Worm (Caenorhabditis elegans) whole organism, L4 larva: ENCODE results near the gene hum-5.
A peak's percentile ranks its signal among the peaks of the same experiment; 100 is the strongest.

Experiments used
- F26F4.8 ChIP-seq: fragments of 200-800 bp; sonication (Bioruptor generic); conservative IDR thresholded peaks from 2 replicates; pipeline ENCODE4 v1.3.6; 2022; ENCODE audit warnings: missing genetic modification characterization, missing compliant biosample characterization
- F44E2.7 ChIP-seq: fragments of 200-800 bp; sonication (Bioruptor generic); IDR thresholded peaks from 2 replicates; pipeline ENCODE4 v2.1.2; 2022; ENCODE audit warnings: missing genetic modification characterization, missing compliant biosample characterization
- F49E8.2 ChIP-seq: sonication (generic microtip); optimal IDR thresholded peaks from 2 replicates; lab custom pipeline; 2016; ENCODE audit warnings: missing compliant biosample characterization, mild to moderate bottlenecking, missing genetic modification characterization, borderline replicate concordance
- T20F7.1 ChIP-seq: fragments of 200-800 bp; sonication (Bioruptor generic); optimal IDR thresholded peaks from 2 replicates; lab custom pipeline; 2018; ENCODE audit warnings: mild to moderate bottlenecking, missing genetic modification characterization, missing compliant biosample characterization
- T26A8.4 ChIP-seq: fragments of 200-800 bp; sonication (Bioruptor generic); IDR thresholded peaks from 2 replicates; pipeline ENCODE4 v1.3.6; 2022; ENCODE audit warnings: missing genetic modification characterization, missing compliant biosample characterization
- ZK337.2 ChIP-seq: fragments of 200-800 bp; sonication (Bioruptor generic); IDR thresholded peaks from 2 replicates; pipeline ENCODE4 v1.3.6; 2022; ENCODE audit warnings: missing genetic modification reagents, missing genetic modification characterization, missing compliant biosample characterization
- ama-1 ChIP-seq: fragments of 150-350 bp; optimal IDR thresholded peaks from 2 replicates; lab custom pipeline; 2014; ENCODE audit warnings: inconsistent platforms, mixed read lengths
- arid-1 ChIP-seq: fragments of 200-800 bp; sonication (Bioruptor generic); conservative IDR thresholded peaks from 2 replicates; pipeline ENCODE4 v1.3.6; 2022; ENCODE audit warnings: missing genetic modification reagents, missing genetic modification characterization, missing compliant biosample characterization
- ceh-62 ChIP-seq: sonication (generic microtip); optimal IDR thresholded peaks from 2 replicates; lab custom pipeline; 2017; ENCODE audit warnings: missing biosample characterization, missing genetic modification characterization
- ceh-82 ChIP-seq: sonication (generic microtip); optimal IDR thresholded peaks from 2 replicates; lab custom pipeline; 2017; ENCODE audit warnings: missing biosample characterization, missing genetic modification characterization
- cey-2 ChIP-seq: sonication (generic microtip); optimal IDR thresholded peaks from 3 replicates; lab custom pipeline; 2017; ENCODE audit warnings: missing genetic modification characterization, mild to moderate bottlenecking, missing compliant biosample characterization, antibody characterized with exemption, borderline replicate concordance; ENCODE audit not compliant: insufficient read depth
- ctbp-1 ChIP-seq: fragments of 200-800 bp; sonication (Bioruptor generic); IDR thresholded peaks from 2 replicates; pipeline ENCODE4 v1.3.6; 2022; ENCODE audit warnings: missing genetic modification reagents, missing genetic modification characterization, missing compliant biosample characterization
- daf-19 ChIP-seq: fragments of 200-800 bp; sonication (Bioruptor generic); conservative IDR thresholded peaks from 2 replicates; pipeline ENCODE4 v1.3.6; 2022; ENCODE audit warnings: missing genetic modification characterization, missing compliant biosample characterization
- dpl-1 ChIP-seq: fragments of 150-350 bp; optimal IDR thresholded peaks from 2 replicates; lab custom pipeline; 2014; ENCODE audit warnings: missing biosample characterization, missing genetic modification reagents, missing genetic modification characterization
- duxl-1 ChIP-seq: sonication (generic microtip); optimal IDR thresholded peaks from 2 replicates; lab custom pipeline; 2016; ENCODE audit warnings: mild to moderate bottlenecking, missing genetic modification characterization, moderate library complexity, missing compliant biosample characterization; ENCODE audit not compliant: poor library complexity
- dve-1 ChIP-seq: sonication (generic microtip); optimal IDR thresholded peaks from 2 replicates; lab custom pipeline; 2017; ENCODE audit warnings: antibody characterized with exemption, mild to moderate bottlenecking, missing genetic modification characterization, missing compliant biosample characterization; ENCODE audit not compliant: insufficient read depth
- egl-43 ChIP-seq: fragments of 200-800 bp; sonication (Bioruptor generic); IDR thresholded peaks from 2 replicates; pipeline ENCODE4 v1.3.6; 2022; ENCODE audit warnings: missing genetic modification reagents, missing genetic modification characterization, missing compliant biosample characterization
- hlh-11 ChIP-seq: fragments of 200-800 bp; sonication (Bioruptor generic); optimal IDR thresholded peaks from 2 replicates; lab custom pipeline; 2018; ENCODE audit warnings: mild to moderate bottlenecking, missing genetic modification characterization, missing compliant biosample characterization
- hlh-30 ChIP-seq: sonication (generic microtip); optimal IDR thresholded peaks from 2 replicates; lab custom pipeline; 2017; ENCODE audit warnings: antibody characterized with exemption, mild to moderate bottlenecking, missing genetic modification characterization, missing compliant biosample characterization; ENCODE audit not compliant: insufficient read depth
- jun-1 ChIP-seq: fragments of 150-350 bp; optimal IDR thresholded peaks from 2 replicates; lab custom pipeline; 2014; ENCODE audit warnings: missing biosample characterization, missing genetic modification reagents, missing genetic modification characterization
- lim-7 ChIP-seq: fragments of 200-800 bp; sonication (Bioruptor generic); IDR thresholded peaks from 2 replicates; pipeline ENCODE4 v1.3.6; 2022; ENCODE audit warnings: missing genetic modification characterization, missing compliant biosample characterization
- lin-13 ChIP-seq: fragments of 150-350 bp; optimal IDR thresholded peaks from 2 replicates; lab custom pipeline; 2014; ENCODE audit warnings: missing biosample characterization, missing genetic modification reagents, missing genetic modification characterization
- lin-38 ChIP-seq: fragments of 200-800 bp; sonication (Bioruptor generic); IDR thresholded peaks from 2 replicates; pipeline ENCODE4 v1.3.6; 2022; ENCODE audit warnings: missing genetic modification reagents, missing genetic modification characterization, missing compliant biosample characterization
- lin-39 ChIP-seq: fragments of 150-350 bp; optimal IDR thresholded peaks from 2 replicates; lab custom pipeline; 2014; ENCODE audit warnings: missing biosample characterization, missing genetic modification reagents, missing genetic modification characterization
- madf-9 ChIP-seq: fragments of 200-800 bp; sonication (Bioruptor generic); conservative IDR thresholded peaks from 2 replicates; pipeline ENCODE4 v1.3.6; 2022; ENCODE audit warnings: missing genetic modification reagents, missing genetic modification characterization, missing compliant biosample characterization
- mdt-29 ChIP-seq: fragments of 200-800 bp; sonication (Bioruptor generic); IDR thresholded peaks from 2 replicates; pipeline ENCODE4 v1.3.6; 2022; ENCODE audit warnings: missing genetic modification reagents, missing genetic modification characterization, missing compliant biosample characterization
- mep-1 ChIP-seq: fragments of 150-350 bp; sonication (generic microtip); optimal IDR thresholded peaks from 3 replicates; lab custom pipeline; 2014; ENCODE audit warnings: missing biosample characterization, missing genetic modification characterization
- mes-2 ChIP-seq: sonication (generic microtip); optimal IDR thresholded peaks from 2 replicates; lab custom pipeline; 2016; ENCODE audit warnings: missing genotype, mild to moderate bottlenecking, missing genetic modification characterization, missing compliant biosample characterization; ENCODE audit not compliant: poor library complexity, severe bottlenecking
- mxl-3 ChIP-seq: fragments of 200-800 bp; sonication (Bioruptor generic); optimal IDR thresholded peaks from 2 replicates; lab custom pipeline; 2018; ENCODE audit warnings: mild to moderate bottlenecking, missing genetic modification characterization, missing compliant biosample characterization
- nhr-10 ChIP-seq: fragments of 150-350 bp; optimal IDR thresholded peaks from 2 replicates; lab custom pipeline; 2014; ENCODE audit warnings: missing biosample characterization, missing genetic modification characterization
- nhr-102 ChIP-seq: sonication (generic microtip); optimal IDR thresholded peaks from 2 replicates; lab custom pipeline; 2016; ENCODE audit warnings: mild to moderate bottlenecking, missing genetic modification characterization, moderate library complexity, missing compliant biosample characterization
- nhr-237 ChIP-seq: sonication (generic microtip); optimal IDR thresholded peaks from 2 replicates; lab custom pipeline; 2017; ENCODE audit warnings: missing biosample characterization, missing genetic modification characterization
- nhr-41 ChIP-seq: fragments of 200-800 bp; sonication (Bioruptor generic); IDR thresholded peaks from 2 replicates; pipeline ENCODE4 v1.3.6; 2022; ENCODE audit warnings: missing genetic modification reagents, missing genetic modification characterization, missing compliant biosample characterization
- nhr-48 ChIP-seq: sonication (generic microtip); optimal IDR thresholded peaks from 2 replicates; lab custom pipeline; 2016; ENCODE audit warnings: mild to moderate bottlenecking, missing genetic modification characterization, missing compliant biosample characterization
- nhr-77 ChIP-seq: fragments of 150-350 bp; optimal IDR thresholded peaks from 2 replicates; lab custom pipeline; 2014; ENCODE audit warnings: missing biosample characterization, missing genetic modification characterization
- pha-4 ChIP-seq, 2 experiments: fragments of 150-350 bp in 1 of 2; fragments of 200-800 bp in 1 of 2; sonication (Bioruptor generic) in 1 of 2; IDR thresholded peaks in 1 of 2; optimal IDR thresholded peaks in 1 of 2; 2 replicates each; pipeline versions ENCODE4 v1.3.6 to Lab custom; 2014 to 2022; ENCODE audit warnings: missing genetic modification characterization in 2 of 2, missing genetic modification reagents in 2 of 2, missing biosample characterization in 1 of 2, missing compliant biosample characterization in 1 of 2
- php-3 ChIP-seq: fragments of 200-800 bp; sonication (Bioruptor generic); IDR thresholded peaks from 2 replicates; pipeline ENCODE4 v1.3.6; 2022; ENCODE audit warnings: missing genetic modification reagents, missing genetic modification characterization, missing compliant biosample characterization
- pqm-1 ChIP-seq: sonication (generic microtip); optimal IDR thresholded peaks from 2 replicates; lab custom pipeline; 2017; ENCODE audit warnings: missing biosample characterization, missing genetic modification characterization
- rbr-2 ChIP-seq: sonication (generic microtip); optimal IDR thresholded peaks from 2 replicates; lab custom pipeline; 2016; ENCODE audit warnings: missing genotype, missing genetic modification characterization, missing compliant biosample characterization
- sdz-12 ChIP-seq: fragments of 200-800 bp; sonication (Bioruptor generic); optimal IDR thresholded peaks from 2 replicates; lab custom pipeline; 2018; ENCODE audit warnings: mild to moderate bottlenecking, missing genetic modification characterization, missing compliant biosample characterization
- skn-1 ChIP-seq: fragments of 150-350 bp; optimal IDR thresholded peaks from 2 replicates; lab custom pipeline; 2014; ENCODE audit warnings: missing biosample characterization, missing genetic modification characterization
- zag-1 ChIP-seq: fragments of 150-350 bp; optimal IDR thresholded peaks from 2 replicates; lab custom pipeline; 2014; ENCODE audit warnings: missing biosample characterization, missing genetic modification characterization
- zip-11 ChIP-seq: fragments of 200-800 bp; sonication (Bioruptor generic); IDR thresholded peaks from 2 replicates; pipeline ENCODE4 v1.3.6; 2022; ENCODE audit warnings: missing genetic modification characterization, missing compliant biosample characterization

Gene hum-5

ce11 chrIII:4037332-4037731 is 692 bp upstream of the hum-5 start (continued):
- TF ChIP-seq nhr-102 (no peak), skn-1 (tag; lab: Kevin White, UChicago) (no peak), dve-1 (tag; lab: Kevin White, UChicago) (no peak), egl-43 (0 out of 2 replicates have a peak, but pooled peaks have one; percentile 62), mxl-3 (GFP tag; lab: Kevin White, UChicago) (peak; percentile 19), ama-1 (no peak), mep-1 (tag; lab: Kevin White, UChicago) (peak; percentile 29), nhr-10 (tag; lab: Kevin White, UChicago) (no peak), pqm-1 (no peak), daf-19 (GFP tag; lab: Robert Waterston, UW) (no peak), sdz-12 (GFP tag; lab: Kevin White, UChicago) (no peak), nhr-77 (tag; lab: Kevin White, UChicago) (no peak), hlh-11 (tag; lab: Kevin White, UChicago) (peak; percentile 64), T26A8.4 (no peak), T20F7.1 (GFP tag; lab: Kevin White, UChicago) (no peak), nhr-48 (no peak), lin-13 (GFP tag; lab: Kevin White, UChicago) (no peak), cey-2 (tag; lab: Kevin White, UChicago) (no peak), lin-38 (GFP tag; lab: Robert Waterston, UW) (no peak), F44E2.7 (0 out of 2 replicates have a peak, but pooled peaks have one; percentile 11), hlh-30 (tag; lab: Kevin White, UChicago) (peak; percentile 6), php-3 (GFP tag; lab: Robert Waterston, UW) (no peak), zag-1 (no peak), arid-1 (GFP tag; lab: Robert Waterston, UW) (0 out of 2 replicates have a peak, but pooled peaks have one; percentile 31), ZK337.2 (GFP tag; lab: Robert Waterston, UW) (no peak), F26F4.8 (GFP tag; lab: Robert Waterston, UW) (no peak), lim-7 (GFP tag; lab: Robert Waterston, UW) (no peak), mdt-29 (GFP tag; lab: Robert Waterston, UW) (no peak), duxl-1 (tag; lab: Kevin White, UChicago) (no peak), ceh-62 (no peak), F49E8.2 (tag; lab: Kevin White, UChicago) (no peak), dpl-1 (GFP tag; lab: Kevin White, UChicago) (peak; percentile 4), zip-11 (GFP tag; lab: Robert Waterston, UW) (no peak), jun-1 (tag; lab: Kevin White, UChicago) (no peak), nhr-237 (tag; lab: Kevin White, UChicago) (no peak), lin-39 (tag; lab: Kevin White, UChicago) (no peak), rbr-2 (tag; lab: Kevin White, UChicago) (no peak), ctbp-1 (GFP tag; lab: Robert Waterston, UW) (no peak), madf-9 (GFP tag; lab: Robert Waterston, UW) (no peak), ceh-82 (no peak), mes-2 (tag; lab: Kevin White, UChicago) (peak; percentile 40), pha-4 (GFP tag; IDR thresholded peaks at IDR 0.05; lab: Robert Waterston, UW) (no peak), pha-4 (tag; optimal IDR thresholded peaks at IDR 0.05; lab: Kevin White, UChicago) (no peak), nhr-41 (GFP tag; lab: Robert Waterston, UW) (no peak)
